Worm (Caenorhabditis elegans) whole organism, young adult: Measurements from ENCODE around the gene Y45G5AM.7.
A peak's percentile ranks its signal among the peaks of the same experiment; 100 is the strongest.

ENCODE experiments used
- B0019.2 ChIP-seq: fragments of 200-800 bp; sonication (Bioruptor generic); conservative IDR thresholded peaks from 2 replicates; pipeline ENCODE4 v1.3.6; 2022; ENCODE audit warnings: missing genetic modification reagents, missing genetic modification characterization, missing compliant biosample characterization
- B0261.1 ChIP-seq: sonication (generic microtip); optimal IDR thresholded peaks from 2 replicates; lab custom pipeline; 2016; ENCODE audit warnings: mild to moderate bottlenecking, missing genetic modification characterization, moderate library complexity, missing compliant biosample characterization
- F33H1.4 ChIP-seq: fragments of 200-800 bp; sonication (Bioruptor generic); IDR thresholded peaks from 2 replicates; pipeline ENCODE4 v1.3.6; 2022; ENCODE audit warnings: missing genetic modification reagents, missing genetic modification characterization, missing compliant biosample characterization
- K11D2.4 ChIP-seq: fragments of 200-800 bp; sonication (Bioruptor generic); IDR thresholded peaks from 2 replicates; pipeline ENCODE4 v1.3.6; 2022; ENCODE audit warnings: missing genetic modification reagents, missing genetic modification characterization, missing compliant biosample characterization
- Y67H2A.10 ChIP-seq: fragments of 200-800 bp; sonication (Bioruptor generic); conservative IDR thresholded peaks from 2 replicates; pipeline ENCODE4 v1.3.6; 2022; ENCODE audit warnings: missing genetic modification reagents, missing genetic modification characterization, missing compliant biosample characterization
- Y79H2A.3 ChIP-seq: fragments of 200-800 bp; sonication (Bioruptor generic); conservative IDR thresholded peaks from 2 replicates; pipeline ENCODE4 v1.3.6; 2022; ENCODE audit warnings: missing genetic modification reagents, missing genetic modification characterization, missing compliant biosample characterization
- attf-5 ChIP-seq: fragments of 200-800 bp; sonication (Bioruptor generic); optimal IDR thresholded peaks from 2 replicates; lab custom pipeline; 2018; ENCODE audit warnings: mild to moderate bottlenecking, missing genetic modification characterization, missing compliant biosample characterization
- bed-1 ChIP-seq: fragments of 200-800 bp; sonication (Bioruptor generic); IDR thresholded peaks from 2 replicates; pipeline ENCODE4 v1.3.6; 2022; ENCODE audit warnings: missing genetic modification reagents, missing genetic modification characterization, missing compliant biosample characterization
- cebp-1 ChIP-seq, 2 experiments: fragments of 200-800 bp in 1 of 2; sonication (Bioruptor generic) in 1 of 2; sonication (generic microtip) in 1 of 2; IDR thresholded peaks in 1 of 2; optimal IDR thresholded peaks in 1 of 2; 2 replicates each; pipeline versions ENCODE4 v1.3.6 to Lab custom; 2017 to 2022; ENCODE audit warnings: missing compliant biosample characterization in 2 of 2, missing genetic modification characterization in 2 of 2, mild to moderate bottlenecking in 1 of 2, missing genetic modification reagents in 1 of 2, moderate library complexity in 1 of 2
- ceh-27 ChIP-seq: fragments of 200-800 bp; sonication (Bioruptor generic); optimal IDR thresholded peaks from 2 replicates; lab custom pipeline; 2018; ENCODE audit warnings: mild to moderate bottlenecking, missing genetic modification characterization, moderate library complexity, missing compliant biosample characterization
- dox-1 ChIP-seq: fragments of 200-800 bp; sonication (Bioruptor generic); IDR thresholded peaks from 2 replicates; pipeline ENCODE4 v1.3.6; 2022; ENCODE audit warnings: missing genetic modification reagents, missing genetic modification characterization, missing compliant biosample characterization
- hmg-1.2 ChIP-seq: fragments of 200-800 bp; sonication (Bioruptor generic); IDR thresholded peaks from 2 replicates; pipeline ENCODE4 v1.3.6; 2022; ENCODE audit warnings: missing genetic modification reagents, missing genetic modification characterization, missing compliant biosample characterization
- lag-1 ChIP-seq: fragments of 200-800 bp; sonication (Bioruptor generic); IDR thresholded peaks from 2 replicates; pipeline ENCODE4 v1.3.6; 2022; ENCODE audit warnings: missing genetic modification reagents, missing genetic modification characterization, missing compliant biosample characterization
- let-526 ChIP-seq: fragments of 200-800 bp; sonication (Bioruptor generic); IDR thresholded peaks from 2 replicates; pipeline ENCODE4 v1.3.6; 2022; ENCODE audit warnings: missing genetic modification reagents, missing genetic modification characterization, missing compliant biosample characterization
- lin-35 ChIP-seq, 3 experiments: fragments of 150-350 bp in 2 of 3; sonication (generic microtip) in 1 of 3; optimal IDR thresholded peaks; 2 replicates each; lab custom pipeline; 2014 to 2018; ENCODE audit warnings: missing biosample characterization in 3 of 3, missing genetic modification characterization in 3 of 3, missing genetic modification reagents in 3 of 3
- lin-40 ChIP-seq: sonication (generic microtip); optimal IDR thresholded peaks from 2 replicates; lab custom pipeline; 2016; ENCODE audit warnings: missing genetic modification characterization, mild to moderate bottlenecking, missing compliant biosample characterization, missing genotype, missing genetic modification reagents
- lin-54 ChIP-seq: fragments of 200-800 bp; sonication (Bioruptor generic); optimal IDR thresholded peaks from 2 replicates; lab custom pipeline; 2018; ENCODE audit warnings: mild to moderate bottlenecking, missing genetic modification characterization, missing compliant biosample characterization
- lsl-1 ChIP-seq: fragments of 200-800 bp; sonication (Bioruptor generic); optimal IDR thresholded peaks from 2 replicates; lab custom pipeline; 2018; ENCODE audit warnings: mild to moderate bottlenecking, missing genetic modification characterization, moderate library complexity, missing compliant biosample characterization
- madf-10 ChIP-seq: sonication (generic microtip); optimal IDR thresholded peaks from 2 replicates; lab custom pipeline; 2016; ENCODE audit warnings: mild to moderate bottlenecking, missing genetic modification characterization, missing compliant biosample characterization
- madf-6 ChIP-seq: fragments of 200-800 bp; sonication (Bioruptor generic); IDR thresholded peaks from 2 replicates; pipeline ENCODE4 v1.3.6; 2022; ENCODE audit warnings: missing genetic modification reagents, missing genetic modification characterization, missing compliant biosample characterization
- mcd-1 ChIP-seq: fragments of 200-800 bp; sonication (Bioruptor generic); IDR thresholded peaks from 2 replicates; pipeline ENCODE4 v1.3.6; 2022; ENCODE audit warnings: missing genetic modification reagents, missing genetic modification characterization, missing compliant biosample characterization
- nfya-2 ChIP-seq: fragments of 200-800 bp; sonication (Bioruptor generic); IDR thresholded peaks from 2 replicates; pipeline ENCODE4 v1.3.6; 2022; ENCODE audit warnings: missing genetic modification reagents, missing genetic modification characterization, missing compliant biosample characterization
- nfyb-1 ChIP-seq: fragments of 200-800 bp; sonication (Bioruptor generic); IDR thresholded peaks from 2 replicates; pipeline ENCODE4 v1.3.6; 2022; ENCODE audit warnings: missing genetic modification reagents, missing genetic modification characterization, missing compliant biosample characterization
- nhr-120 ChIP-seq: fragments of 200-800 bp; sonication (Bioruptor generic); IDR thresholded peaks from 2 replicates; pipeline ENCODE4 v1.3.6; 2022; ENCODE audit warnings: missing genetic modification characterization, missing compliant biosample characterization
- nhr-80 ChIP-seq: sonication (generic microtip); optimal IDR thresholded peaks from 2 replicates; lab custom pipeline; 2016; ENCODE audit warnings: missing genetic modification characterization, missing compliant biosample characterization
- pbrm-1 ChIP-seq: fragments of 200-800 bp; sonication (Bioruptor generic); IDR thresholded peaks from 2 replicates; pipeline ENCODE4 v1.3.6; 2022; ENCODE audit warnings: missing genetic modification reagents, missing genetic modification characterization, missing compliant biosample characterization
- repo-1 ChIP-seq: sonication (generic microtip); optimal IDR thresholded peaks from 2 replicates; lab custom pipeline; 2017; ENCODE audit warnings: mild to moderate bottlenecking, missing genetic modification characterization, missing compliant biosample characterization
- rpc-1 ChIP-seq, 2 experiments: fragments of 150-350 bp in 1 of 2; sonication (generic microtip) in 1 of 2; optimal IDR thresholded peaks; 2 replicates each; lab custom pipeline; 2014 to 2018; ENCODE audit warnings: missing biosample characterization in 1 of 2, missing genetic modification characterization in 1 of 2, missing genetic modification reagents in 1 of 2, missing genotype in 1 of 2
- snpc-3.4 ChIP-seq: sonication (generic microtip); optimal IDR thresholded peaks from 2 replicates; lab custom pipeline; 2017; ENCODE audit warnings: missing genetic modification characterization, mild to moderate bottlenecking, missing compliant biosample characterization, antibody characterized with exemption, moderate library complexity, missing genotype, missing genetic modification reagents
- snpc-4 ChIP-seq, 5 experiments: fragments of 150-350 bp in 1 of 5; sonication (generic microtip) in 4 of 5; optimal IDR thresholded peaks; 2 replicates each; lab custom pipeline; 2014 to 2018; ENCODE audit warnings: missing genetic modification characterization in 5 of 5, missing biosample characterization in 3 of 5, antibody characterized with exemption in 2 of 5, mild to moderate bottlenecking in 2 of 5, missing compliant biosample characterization in 2 of 5, missing genotype in 2 of 5, moderate library complexity in 2 of 5, missing genetic modification reagents in 1 of 5
- somi-1 ChIP-seq: fragments of 200-800 bp; sonication (Bioruptor generic); optimal IDR thresholded peaks from 2 replicates; lab custom pipeline; 2018; ENCODE audit warnings: mild to moderate bottlenecking, missing genetic modification characterization, missing compliant biosample characterization
- tbp1 ChIP-seq: fragments of 200-800 bp; sonication (Bioruptor generic); optimal IDR thresholded peaks from 2 replicates; lab custom pipeline; 2018; ENCODE audit warnings: mild to moderate bottlenecking, missing genetic modification characterization, missing compliant biosample characterization
- tbx-9 ChIP-seq: sonication (generic microtip); optimal IDR thresholded peaks from 2 replicates; lab custom pipeline; 2016; ENCODE audit warnings: borderline replicate concordance, missing genetic modification characterization, inconsistent platforms, missing compliant biosample characterization
- zfh-2 ChIP-seq: fragments of 200-800 bp; sonication (Bioruptor generic); conservative IDR thresholded peaks from 2 replicates; pipeline ENCODE4 v1.3.6; 2022; ENCODE audit warnings: missing genetic modification reagents, missing genetic modification characterization, missing compliant biosample characterization

The Y45G5AM.7 gene

DNA sequence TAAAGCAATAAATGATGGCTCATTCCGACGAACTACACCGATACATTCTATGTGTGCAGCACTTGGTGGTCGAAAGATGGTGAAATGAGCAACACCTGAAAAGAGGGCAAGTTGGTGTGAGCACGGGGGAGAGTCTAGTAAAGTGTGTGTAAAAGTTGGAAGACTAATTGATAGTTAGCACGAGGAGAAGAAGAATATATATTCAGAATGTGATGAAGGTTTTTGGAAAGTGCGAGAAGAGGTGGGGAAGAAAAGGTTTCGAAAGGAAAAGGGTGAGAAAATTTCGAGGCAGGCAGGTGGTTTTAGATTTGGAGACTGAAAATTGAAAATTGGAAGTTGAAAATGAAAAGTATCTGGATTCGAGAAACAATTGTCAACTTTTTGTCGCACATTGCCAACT lies 17.8 kb downstream of the Y45G5AM.7 start, which contains the start of gene Y45G5AM.6 (continued):
- no peak for TF ChIP-seq madf-10 (tag; lab: Kevin White, UChicago)

DNA sequence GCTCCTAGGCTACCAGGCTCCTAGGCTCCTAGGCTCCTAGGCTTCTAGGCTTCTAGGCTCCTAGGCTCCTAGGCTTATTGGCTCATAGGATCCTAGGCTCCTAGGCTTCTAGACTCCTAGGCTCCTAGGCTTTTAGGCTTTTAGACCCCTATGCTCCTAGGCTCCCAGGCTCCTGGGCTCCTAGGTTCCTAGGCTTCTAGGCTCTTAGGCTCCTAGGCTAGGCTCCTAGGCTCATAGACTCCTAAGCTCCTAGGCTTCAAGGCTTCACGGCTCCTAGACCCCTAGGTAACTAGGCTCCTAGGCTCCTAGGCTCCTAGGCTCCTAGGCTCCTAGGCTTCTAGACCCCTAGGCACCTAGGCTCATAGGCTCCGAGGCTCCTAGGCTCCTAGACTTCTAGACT lies 18.6 kb downstream of the Y45G5AM.7 start:
- TF ChIP-seq zfh-2 (GFP tag; lab: Robert Waterston, UW), result peak; percentile 59
- TF ChIP-seq tbx-9 (tag; lab: Kevin White, UChicago), result no peak

DNA sequence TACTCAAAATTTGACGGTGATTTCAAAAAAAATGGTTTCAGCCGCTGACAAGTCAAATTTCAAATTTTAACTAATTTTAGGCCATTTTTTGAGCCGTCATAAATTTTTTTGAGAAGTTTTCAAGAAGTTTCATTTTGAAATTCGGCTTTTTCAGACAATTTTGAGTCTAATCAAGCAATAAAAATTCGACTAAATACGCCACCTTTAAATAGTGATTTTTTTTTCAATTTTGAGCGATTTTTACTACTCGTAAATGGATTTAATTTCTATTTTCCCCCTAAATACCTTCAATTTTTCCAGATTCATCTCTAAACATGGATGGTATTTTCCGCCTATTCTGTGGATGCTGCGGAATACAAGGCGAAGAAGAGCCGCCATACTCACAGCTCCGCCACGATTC lies 25.8 kb downstream of the Y45G5AM.7 start, which contains the start of gene Y45G5AL.1:
Gene Y45G5AL.1, plus strand, starts transcription at position 301 of the 400 bp plus-strand sequence.
- TF ChIP-seq hmg-1.2 (GFP tag; lab: Robert Waterston, UW) (no peak), let-526 (GFP tag; lab: Robert Waterston, UW) (no peak), tbx-9 (tag; lab: Kevin White, UChicago) (no peak), somi-1 (GFP tag; lab: Kevin White, UChicago) (no peak)

DNA sequence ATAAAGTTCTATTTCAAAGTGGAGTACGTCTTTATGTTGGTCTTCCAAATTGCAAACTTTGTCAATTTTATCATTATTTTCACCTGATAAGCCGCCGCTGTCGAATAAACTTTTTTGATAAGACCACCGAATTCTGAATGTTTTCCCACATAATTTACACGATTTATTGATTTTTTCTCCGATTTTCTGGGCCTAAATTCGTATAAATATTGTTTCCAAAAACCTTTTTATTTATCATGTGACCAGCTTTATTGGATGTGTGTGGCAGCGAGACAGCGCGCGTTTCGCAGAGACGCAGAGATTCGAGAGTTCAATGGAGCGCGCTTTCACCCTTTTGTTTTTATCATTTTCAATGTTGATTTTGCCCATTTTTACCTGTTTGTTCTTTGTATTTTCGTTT lies 27.0 kb downstream of the Y45G5AM.7 start:
- TF ChIP-seq nfya-2 (no peak), B0019.2 (GFP tag; lab: Robert Waterston, UW) (no peak), snpc-3.4 (tag; lab: Kevin White, UChicago) (no peak), hmg-1.2 (GFP tag; lab: Robert Waterston, UW) (peak; percentile 97), mcd-1 (peak; percentile 96), nhr-120 (GFP tag; lab: Robert Waterston, UW) (no peak), rpc-1 (optimal IDR thresholded peaks at IDR 0.05; lab: Kevin White, UChicago) (no peak), rpc-1 (tag; optimal IDR thresholded peaks at IDR 0.05; lab: Kevin White, UChicago) (no peak), nhr-80 (peak; percentile 71), pbrm-1 (GFP tag; lab: Robert Waterston, UW) (0 out of 2 replicates have a peak, but pooled peaks have one; percentile 31), F33H1.4 (GFP tag; lab: Robert Waterston, UW) (peak; percentile 31; the same call in 1 of the 2 replicates), lag-1 (GFP tag; lab: Robert Waterston, UW) (no peak), bed-1 (GFP tag; lab: Robert Waterston, UW) (no peak), lin-35 (GFP tag; optimal IDR thresholded peaks at IDR 0.05; lab: Kevin White, UChicago) (peak in 1 of 3 experiments; percentile 47), lin-40 (peak; percentile 78), snpc-4 (GFP tag; optimal IDR thresholded peaks at IDR 0.05; lab: Kevin White, UChicago) (no peak), snpc-4 (tag; optimal IDR thresholded peaks at IDR 0.05; lab: Kevin White, UChicago) (peak in 3 of 4 experiments; percentile 7 to 37 (median 23)), repo-1 (tag; lab: Kevin White, UChicago) (no peak), madf-6 (GFP tag; lab: Robert Waterston, UW) (peak; percentile 50; the same call in 1 of the 2 replicates), tbp1 (peak; percentile 23), Y79H2A.3 (no peak), cebp-1 (GFP tag; IDR thresholded peaks at IDR 0.05; lab: Robert Waterston, UW) (no peak), cebp-1 (tag; optimal IDR thresholded peaks at IDR 0.05; lab: Kevin White, UChicago) (peak; percentile 59), attf-5 (GFP tag; lab: Kevin White, UChicago) (peak; percentile 56), Y67H2A.10 (no peak), B0261.1 (no peak), lsl-1 (peak; percentile 3), lin-54 (GFP tag; lab: Kevin White, UChicago) (peak; percentile 44), K11D2.4 (GFP tag; lab: Robert Waterston, UW) (peak; percentile 52; the same call in 1 of the 2 replicates), nfyb-1 (0 out of 2 replicates have a peak, but pooled peaks have one; percentile 24), dox-1 (GFP tag; lab: Robert Waterston, UW) (peak; percentile 72), ceh-27 (GFP tag; lab: Kevin White, UChicago) (peak; percentile 29)
